Worm (Caenorhabditis elegans) whole organism, mixed stage, embryonic: Measurements from ENCODE around the gene F41C3.1.

Source experiments
- ceh-39 ChIP-seq: fragments of 150-350 bp; optimal IDR thresholded peaks from 2 replicates; lab custom pipeline; 2014; ENCODE audit warnings: missing biosample characterization, missing genetic modification characterization
- elt-3 ChIP-seq: fragments of 150-350 bp; optimal IDR thresholded peaks from 2 replicates; lab custom pipeline; 2014; ENCODE audit warnings: missing biosample characterization, missing genetic modification characterization
- flh-1 ChIP-seq: fragments of 200-800 bp; sonication (Bioruptor generic); optimal IDR thresholded peaks from 2 replicates; lab custom pipeline; 2018; ENCODE audit warnings: mild to moderate bottlenecking, missing genetic modification characterization, moderate library complexity, missing compliant biosample characterization
- lin-32 ChIP-seq: fragments of 200-800 bp; sonication (Bioruptor generic); optimal IDR thresholded peaks from 2 replicates; lab custom pipeline; 2018; ENCODE audit warnings: mild to moderate bottlenecking, missing genetic modification characterization, missing compliant biosample characterization
- nhr-237 ChIP-seq: fragments of 150-350 bp; optimal IDR thresholded peaks from 2 replicates; lab custom pipeline; 2014; ENCODE audit warnings: missing biosample characterization, missing genetic modification characterization
- nhr-28 ChIP-seq: fragments of 150-350 bp; optimal IDR thresholded peaks from 2 replicates; lab custom pipeline; 2014; ENCODE audit warnings: missing biosample characterization, missing genetic modification characterization
- nhr-76 ChIP-seq: sonication (generic microtip); optimal IDR thresholded peaks from 2 replicates; lab custom pipeline; 2017; ENCODE audit warnings: missing biosample characterization, missing genetic modification characterization
- tbx-8 ChIP-seq: fragments of 200-800 bp; sonication (Bioruptor generic); optimal IDR thresholded peaks from 2 replicates; lab custom pipeline; 2018; ENCODE audit warnings: mild to moderate bottlenecking, missing genetic modification characterization, moderate library complexity, missing compliant biosample characterization
- unc-62 ChIP-seq: fragments of 150-350 bp; optimal IDR thresholded peaks from 2 replicates; lab custom pipeline; 2014; ENCODE audit warnings: missing biosample characterization, missing genetic modification reagents, missing genetic modification characterization
- zip-8 ChIP-seq: fragments of 150-350 bp; optimal IDR thresholded peaks from 2 replicates; lab custom pipeline; 2014; ENCODE audit warnings: missing biosample characterization, missing genetic modification characterization
- ztf-11 ChIP-seq: fragments of 150-350 bp; optimal IDR thresholded peaks from 2 replicates; lab custom pipeline; 2014; ENCODE audit warnings: missing biosample characterization, missing genetic modification characterization

- TF ChIP-seq flh-1 (GFP tag; lab: Kevin White, UChicago) (no peak), tbx-8 (GFP tag; lab: Kevin White, UChicago) (no peak), zip-8 (tag; lab: Kevin White, UChicago) (no peak), elt-3 (tag; lab: Kevin White, UChicago) (no peak), ztf-11 (tag; lab: Kevin White, UChicago) (no peak), lin-32 (GFP tag; lab: Kevin White, UChicago) (no peak), unc-62 (GFP tag; lab: Kevin White, UChicago) (no peak), nhr-237 (tag; lab: Kevin White, UChicago) (no peak), ceh-39 (tag; lab: Kevin White, UChicago) (no peak), nhr-76 (tag; lab: Kevin White, UChicago) (no peak), nhr-28 (no peak)
These were observed 24.3 kb upstream of the F41C3.1 start, which contains the start of gene ttr-41 for ce11 chrII:4727769-4728168.
